Fruit fly (Drosophila melanogaster): ENCODE results near the gene Gbeta5.
A peak's percentile ranks its signal among the peaks of the same experiment; 100 is the strongest.

Gene Gbeta5

dm6 chrX:8141353-8142066, 10.6 kb downstream of the Gbeta5 start (continued):
- no peak for TF ChIP-seq odd (GFP tag; optimal IDR thresholded peaks at IDR 0.05)
- no peak for TF ChIP-seq Stat92E (GFP tag; optimal IDR thresholded peaks at IDR 0.05)
- no peak for TF ChIP-seq Ssrp (tag; optimal IDR thresholded peaks at IDR 0.05)
- TF ChIP-seq pan (optimal IDR thresholded peaks at IDR 0.05), result no peak
- no peak for TF ChIP-seq pan (GFP tag; optimal IDR thresholded peaks at IDR 0.05 in 1 of 2, IDR thresholded peaks at IDR 0.05 in 1 of 2)
- peak; percentile 19 for TF ChIP-seq CG15514 (GFP tag; optimal IDR thresholded peaks at IDR 0.05)
- TF ChIP-seq Hr39 (optimal IDR thresholded peaks at IDR 0.05), result no peak
- TF ChIP-seq CG5953 (GFP tag; IDR thresholded peaks at IDR 0.05), result no peak
- TF ChIP-seq Spps (tag; optimal IDR thresholded peaks at IDR 0.05), result no peak
- no peak for TF ChIP-seq CG32772 (GFP tag; IDR thresholded peaks at IDR 0.05)
- peak; percentile 23 for TF ChIP-seq CG2712 (tag; optimal IDR thresholded peaks at IDR 0.05)
- TF ChIP-seq CG13894 (tag; optimal IDR thresholded peaks at IDR 0.05), result no peak
- no peak for TF ChIP-seq tin (GFP tag; optimal IDR thresholded peaks at IDR 0.05)
- peak; percentile 40 for TF ChIP-seq scrt (GFP tag; optimal IDR thresholded peaks at IDR 0.05)
- peak; percentile 36 for TF ChIP-seq CG18619 (GFP tag; optimal IDR thresholded peaks at IDR 0.05)
- TF ChIP-seq CG6272 (GFP tag; IDR thresholded peaks at IDR 0.05), result no peak
- TF ChIP-seq Elba2 (GFP tag; optimal IDR thresholded peaks at IDR 0.05), result no peak
- no peak for TF ChIP-seq CG10654 (GFP tag; optimal IDR thresholded peaks at IDR 0.05)
- no peak for TF ChIP-seq Usf (GFP tag; optimal IDR thresholded peaks at IDR 0.05)
- TF ChIP-seq CG3065 (GFP tag; optimal IDR thresholded peaks at IDR 0.05), result no peak
- peak; percentile 39 for TF ChIP-seq CG2678 (tag; optimal IDR thresholded peaks at IDR 0.05)
- TF ChIP-seq HmgZ (tag; optimal IDR thresholded peaks at IDR 0.05), result no peak
- TF ChIP-seq CG1024 (GFP tag; IDR thresholded peaks at IDR 0.05), result no peak
- TF ChIP-seq E2f1 (GFP tag; IDR thresholded peaks at IDR 0.05), result no peak
- TF ChIP-seq CG10462 (GFP tag; optimal IDR thresholded peaks at IDR 0.05), result peak; percentile 50
- TF ChIP-seq fu2 (GFP tag; optimal IDR thresholded peaks at IDR 0.05), result no peak
- no peak for TF ChIP-seq Sry-β (GFP tag; optimal IDR thresholded peaks at IDR 0.05)
- TF ChIP-seq CG12071 (GFP tag; optimal IDR thresholded peaks at IDR 0.05), result no peak
- TF ChIP-seq TFAM (GFP tag; optimal IDR thresholded peaks at IDR 0.05), result no peak
- no peak for TF ChIP-seq knrl (GFP tag; IDR thresholded peaks at IDR 0.05; ENCODE audit: partially characterized antibody)
- no peak for TF ChIP-seq tap (tag; optimal IDR thresholded peaks at IDR 0.05)
- TF ChIP-seq trem (tag; optimal IDR thresholded peaks at IDR 0.05), result no peak
- TF ChIP-seq fru (optimal IDR thresholded peaks at IDR 0.05), result no peak
- TF ChIP-seq prd (optimal IDR thresholded peaks at IDR 0.05), result no peak
- peak; percentile 44; the same call in 1 of the 3 replicates for TF ChIP-seq prd (GFP tag; IDR thresholded peaks at IDR 0.05)
- no peak for TF ChIP-seq CG31388 (GFP tag; optimal IDR thresholded peaks at IDR 0.05)
- TF ChIP-seq Dip3 (GFP tag; optimal IDR thresholded peaks at IDR 0.05), result peak; percentile 28
- TF ChIP-seq ab (GFP tag; optimal IDR thresholded peaks at IDR 0.05), result no peak
- TF ChIP-seq CG16779 (GFP tag; IDR thresholded peaks at IDR 0.05), result no peak
- no peak for TF ChIP-seq CG14014 (GFP tag; IDR thresholded peaks at IDR 0.05)
- peak; percentile 24 for TF ChIP-seq Meics (GFP tag; optimal IDR thresholded peaks at IDR 0.05)
- no peak for TF ChIP-seq wek (GFP tag; optimal IDR thresholded peaks at IDR 0.05)
- TF ChIP-seq pum (GFP tag; optimal IDR thresholded peaks at IDR 0.05), result no peak
- peak; percentile 39; the same call in 1 of the 2 replicates for TF ChIP-seq seq (GFP tag; IDR thresholded peaks at IDR 0.05)
- peak; percentile 82 for TF ChIP-seq abd-A (tag; optimal IDR thresholded peaks at IDR 0.05)
- peak; percentile 5 for TF ChIP-seq bab2 (GFP tag; optimal IDR thresholded peaks at IDR 0.05)
- no peak for TF ChIP-seq ash1 (GFP tag; optimal IDR thresholded peaks at IDR 0.05)
- TF ChIP-seq nmo (GFP tag; optimal IDR thresholded peaks at IDR 0.05), result no peak
- TF ChIP-seq H15 (GFP tag; IDR thresholded peaks at IDR 0.05), result no peak
- peak; percentile 99 for TF ChIP-seq cg (GFP tag; optimal IDR thresholded peaks at IDR 0.05)
- no peak for TF ChIP-seq CG16815 (GFP tag; optimal IDR thresholded peaks at IDR 0.05)
- no peak for TF ChIP-seq Bdp1 (GFP tag; optimal IDR thresholded peaks at IDR 0.05)

All from whole organism, embryonic.